Worm (Caenorhabditis elegans) whole organism, L4/young adult: ENCODE data around the gene cox-16.

Experiments
- W03F9.2 ChIP-seq: fragments of 150-350 bp; optimal IDR thresholded peaks from 2 replicates; lab custom pipeline; 2014; ENCODE audit warnings: missing biosample characterization, missing genetic modification characterization
- dao-5 ChIP-seq: sonication (generic microtip); optimal IDR thresholded peaks from 2 replicates; lab custom pipeline; 2016; ENCODE audit warnings: missing genotype, missing genetic modification characterization, moderate library complexity, missing compliant biosample characterization
- him-1 ChIP-seq: sonication (generic microtip); optimal IDR thresholded peaks from 2 replicates; lab custom pipeline; 2016; ENCODE audit warnings: missing genotype, missing genetic modification reagents, missing genetic modification characterization, missing compliant biosample characterization

DNA sequence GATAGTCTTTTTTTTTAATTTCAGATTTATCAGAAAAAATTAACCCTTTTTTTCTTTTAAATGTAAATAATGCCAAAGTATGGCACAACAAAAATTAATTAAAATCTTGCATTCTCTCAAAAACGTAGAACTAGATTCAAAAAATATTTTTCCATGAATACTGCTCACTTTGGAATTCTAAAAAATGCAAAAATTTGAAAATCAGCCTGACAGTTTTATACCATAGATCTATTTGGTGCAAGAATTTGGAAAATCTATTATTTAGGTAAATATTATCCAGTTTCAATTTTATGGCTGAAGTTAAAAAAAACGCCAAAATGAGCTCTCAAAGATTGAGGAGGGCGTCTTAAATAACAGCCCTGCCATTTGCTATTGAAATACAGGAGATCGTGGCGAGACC is 43.6 kb upstream of the cox-16 start:
- TF ChIP-seq dao-5 (tag; lab: Kevin White, UChicago) = no peak
- TF ChIP-seq W03F9.2 (tag; lab: Kevin White, UChicago) = no peak
- TF ChIP-seq him-1 (tag; lab: Kevin White, UChicago) = no peak
